Fruit fly (Drosophila melanogaster) whole organism, adult: Measurements from ENCODE around the gene simj.

Experiments used
- CG11617 ChIP-seq: fragments of 200-800 bp; sonication (Bioruptor generic); optimal IDR thresholded peaks from 2 replicates; lab custom pipeline; 2017; ENCODE audit warnings: mild to moderate bottlenecking, missing biosample characterization, missing genetic modification reagents, missing genetic modification characterization
- CG14711 ChIP-seq: fragments of 200-800 bp; sonication (Bioruptor generic); optimal IDR thresholded peaks from 2 replicates; lab custom pipeline; 2018; ENCODE audit warnings: missing biosample characterization, mild to moderate bottlenecking, missing genetic modification characterization, moderate library complexity
- CG1620 ChIP-seq: fragments of 200-800 bp; sonication (Bioruptor generic); optimal IDR thresholded peaks from 2 replicates; lab custom pipeline; 2016; ENCODE audit warnings: missing biosample characterization, missing genetic modification characterization
- CG33017 ChIP-seq: fragments of 200-800 bp; sonication (Bioruptor generic); optimal IDR thresholded peaks from 2 replicates; lab custom pipeline; 2018; ENCODE audit warnings: missing biosample characterization, mild to moderate bottlenecking, missing genetic modification characterization, moderate library complexity
- CG5204 ChIP-seq: fragments of 200-800 bp; sonication (Bioruptor generic); optimal IDR thresholded peaks from 2 replicates; lab custom pipeline; 2016; ENCODE audit warnings: missing biosample characterization, missing genetic modification characterization
- CG7101 ChIP-seq: fragments of 200-800 bp; sonication (Bioruptor generic); optimal IDR thresholded peaks from 2 replicates; lab custom pipeline; 2018; ENCODE audit warnings: missing biosample characterization, mild to moderate bottlenecking, missing genetic modification characterization, moderate library complexity
- Clk ChIP-seq: fragments of 200-800 bp; sonication (Bioruptor generic); optimal IDR thresholded peaks from 2 replicates; lab custom pipeline; 2017; ENCODE audit warnings: missing biosample characterization, missing genetic modification characterization
- Crg-1 ChIP-seq: fragments of 200-800 bp; sonication (Bioruptor generic); optimal IDR thresholded peaks from 2 replicates; lab custom pipeline; 2016; ENCODE audit warnings: missing biosample characterization, missing genetic modification characterization
- Hr96 ChIP-seq: fragments of 200-800 bp; sonication (Bioruptor generic); optimal IDR thresholded peaks from 2 replicates; lab custom pipeline; 2016; ENCODE audit warnings: missing biosample characterization, missing genetic modification characterization
- bab1 ChIP-seq: fragments of 200-800 bp; sonication (Bioruptor generic); optimal IDR thresholded peaks from 3 replicates; lab custom pipeline; 2019; ENCODE audit warnings: missing biosample characterization, mild to moderate bottlenecking, missing genetic modification characterization, moderate library complexity
- cic ChIP-seq: fragments of 200-800 bp; sonication (Bioruptor generic); optimal IDR thresholded peaks from 2 replicates; lab custom pipeline; 2017; ENCODE audit warnings: missing biosample characterization, mild to moderate bottlenecking, missing genetic modification characterization, moderate library complexity
- kay ChIP-seq: fragments of 200-800 bp; sonication (Bioruptor generic); peaks from one replicate; lab custom pipeline; 2016; ENCODE audit warnings: missing biosample characterization, missing genetic modification characterization, borderline replicate concordance
- ovo ChIP-seq: fragments of 200-800 bp; sonication (Bioruptor generic); optimal IDR thresholded peaks from 2 replicates; lab custom pipeline; 2016; ENCODE audit warnings: missing biosample characterization, missing genetic modification characterization

dm6 chr3L:10734561-10734960 lies 70.0 kb downstream of the simj start:
- TF ChIP-seq CG14711 (no peak), CG1620 (GFP tag; lab: Kevin White, UChicago) (no peak), cic (no peak), kay (GFP tag; lab: Kevin White, UChicago) (no peak), CG33017 (tag; lab: Kevin White, UChicago) (no peak), Clk (GFP tag; lab: Kevin White, UChicago) (no peak), Crg-1 (GFP tag; lab: Kevin White, UChicago) (no peak), Hr96 (GFP tag; lab: Kevin White, UChicago) (no peak), bab1 (GFP tag; lab: Kevin White, UChicago) (no peak), CG5204 (GFP tag; lab: Kevin White, UChicago) (no peak), ovo (no peak), CG7101 (tag; lab: Kevin White, UChicago) (no peak), CG11617 (GFP tag; lab: Kevin White, UChicago) (no peak)
